Fruit fly (Drosophila melanogaster) whole organism, embryonic: ENCODE results near the gene CG13995.
A peak's percentile ranks its signal among the peaks of the same experiment; 100 is the strongest.

Source experiments
- Abd-B ChIP-seq: fragments of 200-800 bp; sonication (Bioruptor generic); optimal IDR thresholded peaks from 2 replicates; lab custom pipeline; 2018; ENCODE audit warnings: missing biosample characterization, mild to moderate bottlenecking, missing genetic modification characterization, moderate library complexity
- CG10321 ChIP-seq: fragments of 200-800 bp; sonication (Bioruptor generic); IDR thresholded peaks from 2 replicates; pipeline ENCODE4 v1.3.6; 2022; ENCODE audit warnings: missing biosample characterization, missing genetic modification characterization
- CG10543 ChIP-seq: fragments of 200-800 bp; sonication (Bioruptor generic); optimal IDR thresholded peaks from 3 replicates; lab custom pipeline; 2017; ENCODE audit warnings: missing biosample characterization, mild to moderate bottlenecking, missing genetic modification characterization, moderate library complexity
- CG1233 ChIP-seq: fragments of 200-800 bp; sonication (Bioruptor generic); optimal IDR thresholded peaks from 4 replicates; lab custom pipeline; 2018; ENCODE audit warnings: missing biosample characterization, mild to moderate bottlenecking, missing genetic modification characterization
- CG12769 ChIP-seq: fragments of 200-800 bp; sonication (Bioruptor generic); optimal IDR thresholded peaks from 2 replicates; lab custom pipeline; 2019; ENCODE audit warnings: missing biosample characterization, mild to moderate bottlenecking, missing genetic modification characterization, moderate library complexity
- CG13894 ChIP-seq: fragments of 200-800 bp; sonication (Bioruptor generic); optimal IDR thresholded peaks from 3 replicates; lab custom pipeline; 2018; ENCODE audit warnings: missing biosample characterization, mild to moderate bottlenecking, missing genetic modification characterization, moderate library complexity
- CG14710 ChIP-seq: fragments of 200-800 bp; sonication (Bioruptor generic); optimal IDR thresholded peaks from 3 replicates; lab custom pipeline; 2019; ENCODE audit warnings: missing biosample characterization, mild to moderate bottlenecking, missing genetic modification characterization, moderate library complexity
- CG15514 ChIP-seq: fragments of 200-800 bp; sonication (Bioruptor generic); optimal IDR thresholded peaks from 3 replicates; lab custom pipeline; 2017; ENCODE audit warnings: missing biosample characterization, missing genetic modification characterization, mild to moderate bottlenecking, moderate library complexity, missing genetic modification reagents
- CG1603 ChIP-seq: fragments of 200-800 bp; sonication (Bioruptor generic); optimal IDR thresholded peaks from 2 replicates; lab custom pipeline; 2019; ENCODE audit warnings: missing biosample characterization, mild to moderate bottlenecking, missing genetic modification characterization, moderate library complexity
- CG17361 ChIP-seq: fragments of 200-800 bp; sonication (Bioruptor generic); IDR thresholded peaks from 3 replicates; pipeline ENCODE4 v1.3.6; 2022; ENCODE audit warnings: missing biosample characterization, missing genetic modification characterization
- CG18476 ChIP-seq: fragments of 200-800 bp; sonication (Bioruptor generic); optimal IDR thresholded peaks from 2 replicates; lab custom pipeline; 2016; ENCODE audit warnings: missing biosample characterization, mild to moderate bottlenecking, missing genetic modification characterization
- CG2199 ChIP-seq: fragments of 200-800 bp; sonication (Bioruptor generic); IDR thresholded peaks from 3 replicates; pipeline ENCODE4 v1.3.6; 2022; ENCODE audit warnings: missing biosample characterization, missing genetic modification characterization
- CG2712 ChIP-seq: fragments of 200-800 bp; optimal IDR thresholded peaks from 3 replicates; lab custom pipeline; 2019; ENCODE audit warnings: missing biosample characterization, mild to moderate bottlenecking, missing genetic modification characterization, moderate library complexity
- CG3281 ChIP-seq: fragments of 200-800 bp; sonication (Bioruptor generic); optimal IDR thresholded peaks from 3 replicates; lab custom pipeline; 2017; ENCODE audit warnings: missing biosample characterization, mild to moderate bottlenecking, missing genetic modification characterization
- CG3407 ChIP-seq: fragments of 200-800 bp; sonication (Bioruptor generic); optimal IDR thresholded peaks from 2 replicates; lab custom pipeline; 2018; ENCODE audit warnings: missing biosample characterization, mild to moderate bottlenecking, missing genetic modification characterization
- CG4617 ChIP-seq: fragments of 200-800 bp; sonication (Bioruptor generic); optimal IDR thresholded peaks from 3 replicates; lab custom pipeline; 2016; ENCODE audit warnings: missing biosample characterization, missing genetic modification characterization, borderline replicate concordance
- CG6254 ChIP-seq: fragments of 200-800 bp; sonication (Bioruptor generic); optimal IDR thresholded peaks from 3 replicates; lab custom pipeline; 2017; ENCODE audit warnings: mild to moderate bottlenecking, missing biosample characterization, missing genetic modification reagents, missing genetic modification characterization
- CG6683 ChIP-seq: fragments of 200-800 bp; sonication (Bioruptor generic); optimal IDR thresholded peaks from 2 replicates; lab custom pipeline; 2017; ENCODE audit warnings: missing biosample characterization, mild to moderate bottlenecking, missing genetic modification characterization, missing genetic modification reagents
- CG6813 ChIP-seq: fragments of 200-800 bp; sonication (Bioruptor generic); optimal IDR thresholded peaks from 2 replicates; lab custom pipeline; 2017; ENCODE audit warnings: missing biosample characterization, missing genetic modification characterization, mild to moderate bottlenecking, moderate library complexity, missing genetic modification reagents
- CG7745 ChIP-seq: fragments of 200-800 bp; sonication (Bioruptor generic); optimal IDR thresholded peaks from 2 replicates; lab custom pipeline; 2018; ENCODE audit warnings: missing biosample characterization, mild to moderate bottlenecking, missing genetic modification characterization, moderate library complexity
- CG8388 ChIP-seq: fragments of 200-800 bp; sonication (Bioruptor generic); optimal IDR thresholded peaks from 2 replicates; lab custom pipeline; 2019; ENCODE audit warnings: missing biosample characterization, mild to moderate bottlenecking, missing genetic modification characterization, moderate library complexity
- CG9817 ChIP-seq: fragments of 200-800 bp; sonication (Bioruptor generic); optimal IDR thresholded peaks from 2 replicates; lab custom pipeline; 2018; ENCODE audit warnings: missing biosample characterization, mild to moderate bottlenecking, missing genetic modification characterization, moderate library complexity
- CG9932 ChIP-seq: fragments of 200-800 bp; sonication (Bioruptor generic); IDR thresholded peaks from 2 replicates; pipeline ENCODE4 v1.3.6; 2022; ENCODE audit warnings: missing biosample characterization, missing genetic modification characterization
- Dip3 ChIP-seq: fragments of 200-800 bp; sonication (Bioruptor generic); optimal IDR thresholded peaks from 3 replicates; lab custom pipeline; 2016; ENCODE audit warnings: missing biosample characterization, missing genetic modification characterization
- Dp ChIP-seq: fragments of 200-800 bp; sonication (Bioruptor generic); optimal IDR thresholded peaks from 2 replicates; lab custom pipeline; 2018; ENCODE audit warnings: missing biosample characterization, mild to moderate bottlenecking, missing genetic modification characterization, moderate library complexity
- Elba2 ChIP-seq: fragments of 200-800 bp; sonication (Bioruptor generic); optimal IDR thresholded peaks from 3 replicates; lab custom pipeline; 2016; ENCODE audit warnings: missing biosample characterization, missing genetic modification characterization
- Fer3 ChIP-seq: fragments of 200-800 bp; sonication (Bioruptor generic); optimal IDR thresholded peaks from 2 replicates; lab custom pipeline; 2018; ENCODE audit warnings: missing biosample characterization, mild to moderate bottlenecking, missing genetic modification characterization, moderate library complexity
- Hr3 ChIP-seq: fragments of 200-800 bp; sonication (Bioruptor generic); optimal IDR thresholded peaks from 3 replicates; lab custom pipeline; 2016; ENCODE audit warnings: missing biosample characterization, missing genetic modification characterization
- Hr39 ChIP-seq: fragments of >200 bp; optimal IDR thresholded peaks from 2 replicates; lab custom pipeline; 2017
- PHDP ChIP-seq: fragments of 200-800 bp; sonication (Bioruptor generic); optimal IDR thresholded peaks from 3 replicates; lab custom pipeline; 2018; ENCODE audit warnings: missing biosample characterization, mild to moderate bottlenecking, missing genetic modification characterization, moderate library complexity
- Vsx1 ChIP-seq: fragments of 200-800 bp; sonication (Bioruptor generic); optimal IDR thresholded peaks from 2 replicates; lab custom pipeline; 2017; ENCODE audit warnings: missing biosample characterization, mild to moderate bottlenecking, missing genetic modification characterization, missing genetic modification reagents
- al ChIP-seq: fragments of 200-800 bp; sonication (Bioruptor generic); IDR thresholded peaks from 2 replicates; pipeline ENCODE4 v1.3.6; 2022; ENCODE audit warnings: missing biosample characterization, missing genetic modification characterization
- cg ChIP-seq: fragments of 200-800 bp; sonication (Bioruptor generic); optimal IDR thresholded peaks from 3 replicates; lab custom pipeline; 2019; ENCODE audit warnings: missing biosample characterization, mild to moderate bottlenecking, missing genetic modification characterization, moderate library complexity
- chm ChIP-seq: fragments of 200-800 bp; sonication (Bioruptor generic); IDR thresholded peaks from 2 replicates; pipeline ENCODE4 v1.3.6; 2022; ENCODE audit warnings: missing biosample characterization, missing genetic modification characterization
- ci ChIP-seq: fragments of 200-800 bp; sonication (Bioruptor generic); IDR thresholded peaks from 3 replicates; pipeline ENCODE4 v1.3.6; 2022; ENCODE audit warnings: missing biosample characterization, missing genetic modification characterization
- crc ChIP-seq: fragments of 200-800 bp; sonication (Bioruptor generic); optimal IDR thresholded peaks from 2 replicates; lab custom pipeline; 2016; ENCODE audit warnings: missing biosample characterization, missing genetic modification characterization
- dysf ChIP-seq: fragments of 200-800 bp; sonication (Bioruptor generic); IDR thresholded peaks from 3 replicates; pipeline ENCODE4 v1.3.6; 2022; ENCODE audit warnings: missing biosample characterization, missing genetic modification characterization
- eve ChIP-seq, 2 experiments: fragments of >200 bp; optimal IDR thresholded peaks; 2 replicates each; lab custom pipeline; 2017; ENCODE audit warnings: missing biosample characterization in 2 of 2, missing genetic modification characterization in 2 of 2
- ewg ChIP-seq: fragments of 200-800 bp; sonication (Bioruptor generic); optimal IDR thresholded peaks from 3 replicates; lab custom pipeline; 2017; ENCODE audit warnings: mild to moderate bottlenecking, missing biosample characterization, missing genetic modification reagents, missing genetic modification characterization
- fd64A ChIP-seq: fragments of 200-800 bp; sonication (Bioruptor generic); optimal IDR thresholded peaks from 3 replicates; lab custom pipeline; 2018; ENCODE audit warnings: missing biosample characterization, mild to moderate bottlenecking, missing genetic modification characterization
- ftz-f1 ChIP-seq: fragments of 200-800 bp; sonication (Bioruptor generic); optimal IDR thresholded peaks from 2 replicates; lab custom pipeline; 2016; ENCODE audit warnings: missing biosample characterization, missing genetic modification characterization
- gfzf ChIP-seq: fragments of 200-800 bp; sonication (Bioruptor generic); optimal IDR thresholded peaks from 2 replicates; lab custom pipeline; 2016; ENCODE audit warnings: missing biosample characterization, mild to moderate bottlenecking, missing genetic modification characterization, moderate library complexity
- grn ChIP-seq: fragments of 200-800 bp; sonication (Bioruptor generic); optimal IDR thresholded peaks from 3 replicates; lab custom pipeline; 2017; ENCODE audit warnings: missing biosample characterization, missing genetic modification characterization
- lbe ChIP-seq: fragments of 200-800 bp; sonication (Bioruptor generic); optimal IDR thresholded peaks from 2 replicates; lab custom pipeline; 2016; ENCODE audit warnings: missing biosample characterization, mild to moderate bottlenecking, missing genetic modification characterization
- nerfin-1 ChIP-seq: fragments of 200-800 bp; sonication (Bioruptor generic); optimal IDR thresholded peaks from 3 replicates; lab custom pipeline; 2019; ENCODE audit warnings: missing biosample characterization, mild to moderate bottlenecking, missing genetic modification characterization, moderate library complexity
- pho ChIP-seq: fragments of 200-800 bp; sonication (Bioruptor generic); optimal IDR thresholded peaks from 2 replicates; lab custom pipeline; 2016; ENCODE audit warnings: missing biosample characterization, missing genetic modification characterization
- prd ChIP-seq, 3 experiments: fragments of >200 bp in 2 of 3; fragments of 200-800 bp in 1 of 3; sonication (Bioruptor generic) in 1 of 3; optimal IDR thresholded peaks in 2 of 3; IDR thresholded peaks in 1 of 3; 2 replicates in 2 of 3; 3 replicates in 1 of 3; pipeline versions ENCODE4 v1.3.6 to Lab custom; 2017 to 2022; ENCODE audit warnings: missing biosample characterization in 1 of 3, missing genetic modification characterization in 1 of 3
- stc ChIP-seq: fragments of 200-800 bp; sonication (Bioruptor generic); IDR thresholded peaks from 2 replicates; pipeline ENCODE4 v1.3.6; 2022; ENCODE audit warnings: missing biosample characterization, missing genetic modification characterization
- toy ChIP-seq: fragments of 200-800 bp; sonication (Bioruptor generic); IDR thresholded peaks from 2 replicates; pipeline ENCODE4 v1.3.6; 2022; ENCODE audit warnings: missing biosample characterization, missing genetic modification characterization
- z ChIP-seq: fragments of 200-800 bp; sonication (Bioruptor generic); IDR thresholded peaks from 3 replicates; pipeline ENCODE4 v1.3.6; 2022; ENCODE audit warnings: missing biosample characterization, missing genetic modification characterization
- zf30C ChIP-seq: fragments of 200-800 bp; sonication (Bioruptor generic); optimal IDR thresholded peaks from 3 replicates; lab custom pipeline; 2018; ENCODE audit warnings: missing biosample characterization, mild to moderate bottlenecking, missing genetic modification characterization

The CG13995 gene

dm6 chr2L:6075345-6075744 lies 21.2 kb downstream of the CG13995 start (continued):
- no peak for TF ChIP-seq crc
- no peak for TF ChIP-seq CG8388 (GFP tag; lab: Kevin White, UChicago)
- TF ChIP-seq eve (GFP tag; optimal IDR thresholded peaks at IDR 0.05; lab: Kevin White, UChicago): no peak
- TF ChIP-seq cg (GFP tag; lab: Kevin White, UChicago): peak; percentile 72
- no peak for TF ChIP-seq stc (GFP tag; lab: Robert Waterston, UW)
- TF ChIP-seq CG14710 (tag; lab: Kevin White, UChicago): no peak
- TF ChIP-seq Elba2 (GFP tag; lab: Kevin White, UChicago): no peak
- no peak for TF ChIP-seq CG1233 (GFP tag; lab: Kevin White, UChicago)
- TF ChIP-seq CG18476 (GFP tag; lab: Kevin White, UChicago): no peak
- TF ChIP-seq CG10321 (GFP tag; lab: Robert Waterston, UW): no peak
- no peak for TF ChIP-seq Hr39 (lab: Kevin White, UChicago)
- TF ChIP-seq CG10543 (GFP tag; lab: Kevin White, UChicago): peak; percentile 41
- TF ChIP-seq prd (optimal IDR thresholded peaks at IDR 0.05; lab: Kevin White, UChicago): no peak
- TF ChIP-seq prd (GFP tag; IDR thresholded peaks at IDR 0.05; lab: Robert Waterston, UW): no peak
- no peak for TF ChIP-seq CG1603
- TF ChIP-seq fd64A (GFP tag; lab: Kevin White, UChicago): peak; percentile 2
- TF ChIP-seq CG3281 (GFP tag; lab: Kevin White, UChicago): no peak
- TF ChIP-seq Fer3 (tag; lab: Kevin White, UChicago): no peak
- TF ChIP-seq CG2199 (GFP tag; lab: Robert Waterston, UW): peak; percentile 31; the same call in 1 of the 3 replicates
- no peak for TF ChIP-seq toy (GFP tag; lab: Robert Waterston, UW)
- TF ChIP-seq Dp (GFP tag; lab: Kevin White, UChicago): no peak
- TF ChIP-seq Abd-B (GFP tag; lab: Kevin White, UChicago): no peak
- no peak for TF ChIP-seq CG4617
- TF ChIP-seq CG9932 (GFP tag; lab: Robert Waterston, UW): no peak
- TF ChIP-seq zf30C (GFP tag; lab: Kevin White, UChicago): no peak
- peak; percentile 34 for TF ChIP-seq nerfin-1 (tag; lab: Kevin White, UChicago)
- peak; percentile 33 for TF ChIP-seq CG6254 (GFP tag; lab: Kevin White, UChicago)
- no peak for TF ChIP-seq pho
- TF ChIP-seq lbe (GFP tag; lab: Kevin White, UChicago): no peak
- no peak for TF ChIP-seq grn (GFP tag; lab: Kevin White, UChicago)
- TF ChIP-seq z: peak; percentile 94
- no peak for TF ChIP-seq CG17361 (GFP tag; lab: Robert Waterston, UW)
- no peak for TF ChIP-seq dysf
- TF ChIP-seq Hr3 (GFP tag; lab: Kevin White, UChicago): peak; percentile 43
- no peak for TF ChIP-seq ewg (GFP tag; lab: Kevin White, UChicago)
- peak; percentile 57; the same call in 1 of the 2 replicates for TF ChIP-seq chm (GFP tag; lab: Robert Waterston, UW)
- no peak for TF ChIP-seq CG15514 (GFP tag; lab: Kevin White, UChicago)
- TF ChIP-seq ci (GFP tag; lab: Robert Waterston, UW): 0 out of 3 replicates have a peak, but pooled peaks have one; percentile 59
- TF ChIP-seq CG2712: no peak
- no peak for TF ChIP-seq al
- TF ChIP-seq CG6683 (GFP tag; lab: Kevin White, UChicago): no peak
- TF ChIP-seq CG9817 (tag; lab: Kevin White, UChicago): no peak
- no peak for TF ChIP-seq gfzf (GFP tag; lab: Kevin White, UChicago)
- TF ChIP-seq CG13894 (tag; lab: Kevin White, UChicago): peak; percentile 55
- no peak for TF ChIP-seq ftz-f1 (GFP tag; lab: Kevin White, UChicago)
- no peak for TF ChIP-seq Dip3 (GFP tag; lab: Kevin White, UChicago)
- TF ChIP-seq CG12769 (tag; lab: Kevin White, UChicago): peak; percentile 80
- no peak for TF ChIP-seq PHDP
- peak; percentile 95 for TF ChIP-seq CG7745 (tag; lab: Kevin White, UChicago)
- TF ChIP-seq CG6813: peak; percentile 9
- no peak for TF ChIP-seq CG3407
- no peak for TF ChIP-seq Vsx1 (GFP tag; lab: Kevin White, UChicago)
